Worm (Caenorhabditis elegans) whole organism, L4 larva: ENCODE data around the gene fbxa-157.

Experiments
- ceh-44 ChIP-seq: fragments of 200-800 bp; sonication (Bioruptor generic); IDR thresholded peaks from 2 replicates; pipeline ENCODE4 v1.3.6; 2022; ENCODE audit warnings: missing genetic modification reagents, missing genetic modification characterization, missing compliant biosample characterization
- ces-1 ChIP-seq: fragments of 150-350 bp; sonication (generic microtip); optimal IDR thresholded peaks from 4 replicates; lab custom pipeline; 2014; ENCODE audit warnings: missing biosample characterization, missing genetic modification reagents, missing genetic modification characterization
- lin-13 ChIP-seq: fragments of 150-350 bp; optimal IDR thresholded peaks from 2 replicates; lab custom pipeline; 2014; ENCODE audit warnings: missing biosample characterization, missing genetic modification reagents, missing genetic modification characterization

DNA sequence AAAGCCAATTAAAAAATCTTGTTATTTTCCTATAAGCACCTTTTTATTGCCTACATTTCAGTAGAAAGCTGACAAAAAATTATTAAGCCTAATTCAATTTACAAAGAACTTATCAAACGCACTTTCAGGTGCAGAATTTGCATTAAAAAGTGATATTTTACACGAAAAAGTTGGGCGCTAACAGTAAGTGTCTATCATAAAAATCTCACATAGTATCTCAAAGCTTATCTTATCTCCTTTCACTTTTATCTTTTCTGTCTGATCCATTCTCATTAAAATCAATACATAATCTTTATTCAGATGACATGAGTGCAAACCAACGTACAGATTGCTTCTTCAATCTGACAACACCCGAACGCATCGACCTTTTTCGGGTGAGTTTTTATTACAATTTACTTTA, 10.4 kb downstream of the fbxa-157 start, which contains the start of gene dcar-1:
- TF ChIP-seq ces-1: no peak
- no peak for TF ChIP-seq ceh-44
- TF ChIP-seq lin-13: no peak
